Worm (Caenorhabditis elegans) whole organism, L2 larva: ENCODE results near the gene atln-2.

Source experiments
- Y55F3AM.14 ChIP-seq: fragments of 200-800 bp; sonication (Bioruptor generic); optimal IDR thresholded peaks from 2 replicates; lab custom pipeline; 2018; ENCODE audit warnings: mild to moderate bottlenecking, missing genetic modification characterization, missing compliant biosample characterization
- ZK546.5 ChIP-seq: sonication (generic microtip); optimal IDR thresholded peaks from 2 replicates; lab custom pipeline; 2017; ENCODE audit warnings: missing biosample characterization, missing genetic modification characterization
- aly-2 ChIP-seq: fragments of 150-350 bp; optimal IDR thresholded peaks from 2 replicates; lab custom pipeline; 2014; ENCODE audit warnings: missing biosample characterization, missing genetic modification characterization
- ama-1 ChIP-seq: fragments of 150-350 bp; optimal IDR thresholded peaks from 2 replicates; lab custom pipeline; 2018; ENCODE audit warnings: inconsistent platforms
- blmp-1 ChIP-seq: sonication (generic microtip); optimal IDR thresholded peaks from 2 replicates; lab custom pipeline; 2017; ENCODE audit warnings: missing genetic modification characterization, mild to moderate bottlenecking, missing compliant biosample characterization, antibody characterized with exemption, moderate library complexity; ENCODE audit not compliant: insufficient read depth
- fos-1 ChIP-seq: fragments of 150-350 bp; optimal IDR thresholded peaks from 2 replicates; lab custom pipeline; 2014; ENCODE audit warnings: missing biosample characterization, missing genetic modification characterization
- nhr-21 ChIP-seq: fragments of 150-350 bp; optimal IDR thresholded peaks from 2 replicates; lab custom pipeline; 2014; ENCODE audit warnings: missing biosample characterization, missing genetic modification characterization
- nhr-237 ChIP-seq: fragments of 150-350 bp; optimal IDR thresholded peaks from 2 replicates; lab custom pipeline; 2014; ENCODE audit warnings: missing biosample characterization, missing genetic modification characterization
- sma-9 ChIP-seq, 2 experiments: fragments of 150-350 bp in 1 of 2; sonication (generic microtip) in 1 of 2; optimal IDR thresholded peaks; 2 replicates each; lab custom pipeline; 2014 to 2016; ENCODE audit warnings: missing genetic modification characterization in 2 of 2, mild to moderate bottlenecking in 1 of 2, missing biosample characterization in 1 of 2, missing compliant biosample characterization in 1 of 2, missing genetic modification reagents in 1 of 2, moderate library complexity in 1 of 2
- unc-39 ChIP-seq: fragments of 150-350 bp; optimal IDR thresholded peaks from 2 replicates; lab custom pipeline; 2014; ENCODE audit warnings: missing biosample characterization, missing genetic modification characterization
- zag-1 ChIP-seq: fragments of 150-350 bp; optimal IDR thresholded peaks from 2 replicates; lab custom pipeline; 2014; ENCODE audit warnings: missing biosample characterization, missing genetic modification characterization
- ztf-4 ChIP-seq: fragments of 150-350 bp; optimal IDR thresholded peaks from 2 replicates; lab custom pipeline; 2014; ENCODE audit warnings: missing biosample characterization, missing genetic modification characterization

The atln-2 gene

ce11 chrIV:15041124-15041523 is 59.7 kb downstream of the atln-2 start:
- no peak for TF ChIP-seq aly-2 (tag; lab: Kevin White, UChicago)
- no peak for TF ChIP-seq nhr-21 (tag; lab: Kevin White, UChicago)
- TF ChIP-seq ztf-4: no peak
- TF ChIP-seq sma-9 (GFP tag; optimal IDR thresholded peaks at IDR 0.05; lab: Kevin White, UChicago): no peak
- no peak for TF ChIP-seq sma-9 (tag; optimal IDR thresholded peaks at IDR 0.05; lab: Kevin White, UChicago)
- TF ChIP-seq blmp-1: no peak
- TF ChIP-seq zag-1 (tag; lab: Kevin White, UChicago): no peak
- TF ChIP-seq ama-1 (lab: Kevin White, UChicago): no peak
- TF ChIP-seq fos-1 (tag; lab: Kevin White, UChicago): no peak
- no peak for TF ChIP-seq Y55F3AM.14 (GFP tag; lab: Kevin White, UChicago)
- TF ChIP-seq unc-39 (tag; lab: Kevin White, UChicago): no peak
- TF ChIP-seq nhr-237 (tag; lab: Kevin White, UChicago): no peak
- TF ChIP-seq ZK546.5: no peak
- TF ChIP-seq, all 48 proteins: peak for 0

- TF ChIP-seq aly-2 (tag; lab: Kevin White, UChicago): no peak
- TF ChIP-seq, all 48 proteins: peak for 0
Measured at ce11 chrIV:15042159-15042936, 60.9 kb downstream of the atln-2 start.
